Fruit fly (Drosophila melanogaster): Measurements from ENCODE around the gene Ubx.

dm6 chr3R:16723992-16724391 lies 10.2 kb downstream of the Ubx start:
- TF ChIP-seq CG11617 (GFP tag; optimal IDR thresholded peaks at IDR 0.05) (no peak), bab1 (GFP tag; optimal IDR thresholded peaks at IDR 0.05) (no peak), cnc (optimal IDR thresholded peaks at IDR 0.05) (no peak), tj (GFP tag; optimal IDR thresholded peaks at IDR 0.05) (peak; percentile 18), CG1620 (GFP tag; optimal IDR thresholded peaks at IDR 0.05) (no peak)
